Fruit fly (Drosophila melanogaster) S2 (cell line): ENCODE measurements around the gene pros.

Experiments
- CG8478 ChIP-seq: fragments of >200 bp; optimal IDR thresholded peaks from 2 replicates; lab custom pipeline; 2018
- CTCF ChIP-seq, 2 experiments: fragments of >200 bp; optimal IDR thresholded peaks; 2 replicates each; lab custom pipeline; 2018

pros gene

dm6 chr3R:11350741-11351140, 22.5 kb downstream of the pros start:
- TF ChIP-seq CTCF (optimal IDR thresholded peaks at IDR 0.05; lab: Kevin White, UChicago) (no peak), CG8478 (lab: Kevin White, UChicago) (no peak)

DNA sequence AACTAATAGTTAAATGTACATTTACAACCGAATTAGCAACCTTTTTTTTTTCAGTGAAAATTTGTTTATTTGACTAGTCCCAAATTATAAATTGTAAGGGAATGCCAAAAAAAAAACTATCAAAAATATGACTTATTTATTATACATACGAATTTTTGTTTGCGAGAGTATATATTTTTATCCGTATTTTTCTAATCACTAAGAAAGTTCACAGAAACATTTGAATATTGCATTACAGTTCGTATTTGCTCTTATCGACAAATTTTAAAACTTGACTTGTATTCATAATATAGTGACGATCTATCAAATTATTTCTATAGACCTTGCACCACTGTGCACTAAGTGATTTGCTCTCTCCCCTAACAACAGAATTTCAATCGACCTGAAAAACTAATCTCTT, 23.0 kb downstream of the pros start:
- TF ChIP-seq CTCF (optimal IDR thresholded peaks at IDR 0.05; lab: Kevin White, UChicago) (no peak), CG8478 (lab: Kevin White, UChicago) (no peak)

DNA sequence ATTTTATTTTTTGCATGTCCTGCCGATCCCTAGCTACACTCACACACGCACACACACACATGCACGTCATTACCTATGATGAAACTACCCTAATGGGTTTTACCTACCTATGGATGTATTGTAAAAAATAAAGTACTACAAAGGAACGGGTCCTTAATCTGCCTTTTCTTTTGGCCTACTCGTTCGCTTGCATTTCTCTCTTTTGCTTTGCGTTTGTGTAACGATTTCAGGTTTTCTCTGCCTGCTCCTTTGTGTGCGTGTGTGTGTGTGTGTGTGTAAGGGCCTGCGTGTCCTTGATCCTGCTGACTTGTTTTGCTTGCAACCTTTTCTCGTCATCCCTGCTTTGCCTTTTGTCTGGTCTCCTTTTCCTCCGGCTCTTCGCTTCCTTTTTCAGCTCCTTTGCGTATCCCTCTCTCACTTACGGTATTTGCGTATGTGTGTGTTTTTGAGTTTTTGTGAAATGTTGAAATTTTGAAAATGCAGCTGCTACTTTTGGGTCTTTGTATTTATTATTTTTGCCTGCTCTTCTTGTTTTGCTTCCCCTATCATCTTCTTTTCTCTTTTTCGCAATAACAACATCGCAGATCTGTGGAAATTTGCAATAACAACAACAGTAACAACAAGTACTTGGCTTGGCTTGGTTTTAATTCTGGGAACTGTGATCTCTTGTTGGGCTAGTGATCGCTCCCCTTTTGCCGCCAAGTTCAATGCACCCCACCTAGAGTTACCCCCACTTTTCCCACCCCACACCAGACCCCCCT, 23.6 kb downstream of the pros start:
- TF ChIP-seq CTCF (optimal IDR thresholded peaks at IDR 0.05; lab: Kevin White, UChicago) (no peak), CG8478 (lab: Kevin White, UChicago) (no peak)

DNA sequence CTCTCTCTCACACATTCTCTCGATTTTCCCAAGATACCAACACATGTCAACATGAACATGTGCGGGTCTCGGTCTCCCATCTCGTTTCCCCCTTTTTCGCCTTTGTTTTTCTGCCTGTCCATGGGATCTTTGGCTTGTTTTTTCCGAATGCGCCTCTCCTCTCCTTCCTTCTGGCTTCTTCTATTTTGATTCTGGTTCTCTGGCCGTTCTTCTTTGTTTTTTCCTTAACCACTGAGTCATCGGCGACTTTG, 24.1 kb downstream of the pros start:
- TF ChIP-seq CG8478 (lab: Kevin White, UChicago) = no peak
- no peak for TF ChIP-seq CTCF (optimal IDR thresholded peaks at IDR 0.05; lab: Kevin White, UChicago)

dm6 chr3R:11352912-11353838, 24.9 kb downstream of the pros start, which contains the start of the genes KP78a and KP78b:
KP78a (minus strand) TSS chr3R:11353131.
KP78b (minus strand) TSS chr3R:11353131.
- TF ChIP-seq CG8478 (lab: Kevin White, UChicago) = no peak
- TF ChIP-seq CTCF (optimal IDR thresholded peaks at IDR 0.05; lab: Kevin White, UChicago) = no peak

dm6 chr3R:11361906-11362305, 33.6 kb downstream of the pros start:
- TF ChIP-seq CG8478 (lab: Kevin White, UChicago) (no peak), CTCF (optimal IDR thresholded peaks at IDR 0.05; lab: Kevin White, UChicago) (no peak)

dm6 chr3R:11363577-11363976, 35.3 kb downstream of the pros start:
- TF ChIP-seq CG8478 (lab: Kevin White, UChicago) (no peak), CTCF (optimal IDR thresholded peaks at IDR 0.05; lab: Kevin White, UChicago) (no peak)

DNA sequence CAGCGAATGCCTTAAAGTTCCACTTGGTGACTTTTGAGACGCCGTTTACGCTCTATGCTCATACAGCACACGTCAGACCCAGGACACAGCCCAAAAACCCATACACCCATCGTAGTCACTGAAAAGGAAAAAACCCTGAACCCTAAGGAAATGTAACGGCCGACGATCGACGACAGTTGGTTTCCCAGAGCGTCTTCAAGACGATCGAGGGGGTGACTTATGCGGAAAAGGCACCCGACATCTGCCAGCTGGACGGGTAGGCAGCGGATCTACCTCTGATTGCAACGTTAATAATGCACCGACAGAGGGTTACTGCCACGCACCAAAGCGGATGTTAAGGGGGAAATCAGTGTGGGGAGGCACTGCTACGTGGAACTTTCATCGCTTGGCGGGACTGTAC, 38.0 kb downstream of the pros start:
- TF ChIP-seq CG8478 (lab: Kevin White, UChicago) = no peak
- TF ChIP-seq CTCF (optimal IDR thresholded peaks at IDR 0.05; lab: Kevin White, UChicago) = no peak

dm6 chr3R:11368766-11369165, 40.5 kb downstream of the pros start:
- no peak for TF ChIP-seq CG8478 (lab: Kevin White, UChicago)
- no peak for TF ChIP-seq CTCF (optimal IDR thresholded peaks at IDR 0.05; lab: Kevin White, UChicago)

dm6 chr3R:11370333-11370732, 42.1 kb downstream of the pros start:
- TF ChIP-seq CG8478 (lab: Kevin White, UChicago) (no peak), CTCF (optimal IDR thresholded peaks at IDR 0.05; lab: Kevin White, UChicago) (no peak)

DNA sequence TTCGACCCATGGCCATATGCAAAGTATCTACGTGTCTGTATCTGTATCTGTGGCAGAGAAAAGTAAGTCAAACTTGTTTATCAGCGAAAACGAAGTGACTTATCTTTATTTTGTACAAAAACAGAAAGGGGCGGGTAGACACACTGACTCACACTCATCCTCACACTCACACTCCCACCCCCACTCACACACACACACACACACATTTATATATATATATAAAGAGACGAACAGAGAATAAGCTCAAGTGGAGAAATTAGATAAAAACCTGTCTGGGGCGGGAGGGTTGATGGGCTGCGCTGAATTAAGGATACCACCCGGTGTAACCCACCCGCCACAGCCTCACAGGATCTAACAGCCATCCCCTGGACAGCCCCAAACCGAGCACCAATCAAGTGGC, 42.5 kb downstream of the pros start:
- TF ChIP-seq CTCF (optimal IDR thresholded peaks at IDR 0.05; lab: Kevin White, UChicago) (no peak), CG8478 (lab: Kevin White, UChicago) (no peak)

dm6 chr3R:11372053-11373016, 44.1 kb downstream of the pros start:
- TF ChIP-seq CTCF (optimal IDR thresholded peaks at IDR 0.05; lab: Kevin White, UChicago) (no peak), CG8478 (lab: Kevin White, UChicago) (no peak)

- TF ChIP-seq CG8478 (lab: Kevin White, UChicago) (no peak), CTCF (optimal IDR thresholded peaks at IDR 0.05; lab: Kevin White, UChicago) (no peak)
Observed at dm6 chr3R:11375142-11375541, 46.9 kb downstream of the pros start.

DNA sequence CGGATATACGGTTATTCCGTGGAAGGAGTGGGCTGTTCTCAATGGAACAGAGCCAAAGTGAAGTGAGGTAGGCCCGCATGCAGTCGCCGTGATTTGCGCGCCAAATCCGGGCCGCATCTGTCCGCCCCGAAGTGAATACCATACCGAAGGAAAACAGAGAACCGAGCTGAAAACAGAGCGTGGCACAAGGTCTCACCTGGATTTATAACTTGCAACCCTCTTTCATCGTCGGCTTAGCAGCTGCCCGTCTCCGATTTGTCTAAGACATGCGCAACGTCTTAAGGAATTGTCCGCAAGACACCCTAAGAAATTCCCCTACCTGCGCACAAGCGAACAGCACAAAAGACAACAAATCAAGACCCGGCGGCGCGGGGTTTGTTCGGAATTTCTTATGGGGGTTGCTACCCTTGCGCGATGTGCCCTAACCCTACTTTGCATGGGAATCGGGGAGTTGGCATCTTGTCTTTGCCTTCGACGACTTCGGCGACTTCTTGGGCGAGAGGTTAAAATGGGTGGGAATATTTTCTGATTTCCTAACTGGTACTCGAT, 50.4 kb downstream of the pros start:
- TF ChIP-seq CTCF (optimal IDR thresholded peaks at IDR 0.05; lab: Kevin White, UChicago) (no peak), CG8478 (lab: Kevin White, UChicago) (no peak)
